In the genomic region with DNA sequence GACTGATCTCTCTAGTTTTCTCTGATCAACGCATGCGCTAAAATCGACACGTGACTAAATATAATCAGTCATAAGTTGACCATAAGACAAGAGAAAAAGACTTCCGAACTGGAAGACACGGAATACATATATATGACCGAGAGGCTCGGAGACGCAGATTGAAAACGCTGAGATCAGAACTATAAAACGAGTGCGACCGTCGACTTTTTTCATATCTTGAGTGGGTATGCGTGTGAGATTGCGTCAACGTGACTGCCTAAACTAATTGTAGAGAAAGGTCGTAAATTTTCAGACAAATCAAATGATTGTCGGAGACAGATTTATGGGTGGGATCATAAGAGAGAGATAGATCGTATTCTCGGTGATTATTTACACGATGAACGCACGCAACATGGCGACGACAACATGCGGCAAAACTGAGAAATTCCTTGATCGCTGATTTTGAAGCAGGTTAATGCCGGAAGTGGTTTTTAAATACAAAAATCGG, we compare ENCODE assay signal across 4 worm cellular contexts.
A peak's percentile ranks its signal among the peaks of the same experiment; 100 is the strongest.
TF ChIP-seq lines count a peak whose summit lies in the region.

No protein-coding gene starts in this region.

TF ChIP-seq in whole organism, L1 larva, 84 proteins besides CTCF, POLR2A, EP300 and RAD21 (continued from another document):
- TF ChIP-seq nhr-71 (tag; optimal IDR thresholded peaks at IDR 0.05; lab: Kevin White, UChicago) (peak; percentile 71), mep-1 (tag; optimal IDR thresholded peaks at IDR 0.05; lab: Kevin White, UChicago) (peak; percentile 32), fkh-10 (GFP tag; optimal IDR thresholded peaks at IDR 0.05; lab: Kevin White, UChicago) (no peak), sptf-1 (tag; optimal IDR thresholded peaks at IDR 0.05; lab: Kevin White, UChicago) (no peak), nhr-47 (tag; optimal IDR thresholded peaks at IDR 0.05; lab: Kevin White, UChicago) (peak; percentile 34), snpc-4 (tag; optimal IDR thresholded peaks at IDR 0.05; lab: Kevin White, UChicago) (no peak), swsn-7 (tag; optimal IDR thresholded peaks at IDR 0.05; lab: Kevin White, UChicago) (no peak), lin-14 (GFP tag; optimal IDR thresholded peaks at IDR 0.05; lab: Kevin White, UChicago) (peak; percentile 28), rnt-1 (tag; optimal IDR thresholded peaks at IDR 0.05; lab: Kevin White, UChicago) (peak; percentile 21), jun-1 (tag; optimal IDR thresholded peaks at IDR 0.05; lab: Kevin White, UChicago) (peak; percentile 4), lsy-2 (tag; optimal IDR thresholded peaks at IDR 0.05; lab: Kevin White, UChicago) (peak in 1 of 2 experiments; percentile 39), nhr-84 (tag; optimal IDR thresholded peaks at IDR 0.05; lab: Kevin White, UChicago) (no peak), ztf-4 (tag; optimal IDR thresholded peaks at IDR 0.05; lab: Kevin White, UChicago) (peak; percentile 64), elt-3 (tag; optimal IDR thresholded peaks at IDR 0.05; lab: Kevin White, UChicago) (peak in 2 of 6 experiments; percentile 36 to 75), nhr-90 (tag; optimal IDR thresholded peaks at IDR 0.05; lab: Kevin White, UChicago; ENCODE audit: poor library complexity) (peak; percentile 43), ama-1 (optimal IDR thresholded peaks at IDR 0.05; lab: Kevin White, UChicago) (peak; percentile 58), skn-1 (tag; optimal IDR thresholded peaks at IDR 0.05; lab: Kevin White, UChicago) (peak; percentile 26), nhr-19 (GFP tag; conservative IDR thresholded peaks at IDR 0.05; lab: Robert Waterston, UW) (peak; percentile 42), mdl-1 (tag; optimal IDR thresholded peaks at IDR 0.05; lab: Kevin White, UChicago) (peak in 1 of 2 experiments; percentile 66), C04F5.9 (tag; optimal IDR thresholded peaks at IDR 0.05; lab: Kevin White, UChicago) (no peak), Y116A8C.19 (tag; optimal IDR thresholded peaks at IDR 0.05; lab: Kevin White, UChicago; ENCODE audit: borderline replicate concordance) (no peak)

TF ChIP-seq in whole organism, L2 larva, 48 proteins besides CTCF, POLR2A, EP300 and RAD21 (continued from another document):
- TF ChIP-seq nhr-237 (tag; optimal IDR thresholded peaks at IDR 0.05; lab: Kevin White, UChicago) (no peak), lsy-2 (tag; optimal IDR thresholded peaks at IDR 0.05; lab: Kevin White, UChicago) (peak in 1 of 2 experiments; percentile 26), F13H6.1 (tag; optimal IDR thresholded peaks at IDR 0.05; lab: Kevin White, UChicago) (no peak), nhr-10 (tag; optimal IDR thresholded peaks at IDR 0.05; lab: Kevin White, UChicago) (no peak), sma-3 (GFP tag; optimal IDR thresholded peaks at IDR 0.05; lab: Kevin White, UChicago) (peak; percentile 61), lin-39 (tag; optimal IDR thresholded peaks at IDR 0.05; lab: Kevin White, UChicago) (no peak), sem-4 (tag; optimal IDR thresholded peaks at IDR 0.05; lab: Kevin White, UChicago) (no peak), egl-27 (tag; optimal IDR thresholded peaks at IDR 0.05; lab: Kevin White, UChicago) (no peak), zag-1 (tag; optimal IDR thresholded peaks at IDR 0.05; lab: Kevin White, UChicago) (no peak), mdl-1 (tag; optimal IDR thresholded peaks at IDR 0.05; lab: Kevin White, UChicago) (peak in 1 of 2 experiments; percentile 28), unc-55 (GFP tag; optimal IDR thresholded peaks at IDR 0.05; lab: Kevin White, UChicago) (no peak), ztf-1 (GFP tag; conservative IDR thresholded peaks at IDR 0.05; lab: Robert Waterston, UW) (no peak), blmp-1 (tag; optimal IDR thresholded peaks at IDR 0.05; lab: Kevin White, UChicago; ENCODE audit: insufficient read depth) (peak; percentile 46), nhr-25 (tag; optimal IDR thresholded peaks at IDR 0.05; lab: Kevin White, UChicago) (peak; percentile 75), skn-1 (tag; optimal IDR thresholded peaks at IDR 0.05; lab: Kevin White, UChicago) (no peak)

TF ChIP-seq in whole organism, L4 larva, 104 proteins besides CTCF, POLR2A, EP300 and RAD21 (continued from another document and continues in another):
- TF ChIP-seq unc-62 (GFP tag; optimal IDR thresholded peaks at IDR 0.05 in 1 of 2; lab: Kevin White, UChicago): no peak
- no peak for TF ChIP-seq unc-62 (tag; optimal IDR thresholded peaks at IDR 0.05; lab: Kevin White, UChicago)
- TF ChIP-seq pha-4 (GFP tag; IDR thresholded peaks at IDR 0.05; lab: Robert Waterston, UW): no peak
- no peak for TF ChIP-seq pha-4 (tag; optimal IDR thresholded peaks at IDR 0.05; lab: Kevin White, UChicago)
- no peak for TF ChIP-seq lin-15B (tag; optimal IDR thresholded peaks at IDR 0.05; lab: Kevin White, UChicago)
- TF ChIP-seq lin-29 (GFP tag; IDR thresholded peaks at IDR 0.05; lab: Robert Waterston, UW): no peak
- peak; percentile 61 for TF ChIP-seq dve-1 (tag; optimal IDR thresholded peaks at IDR 0.05; lab: Kevin White, UChicago; ENCODE audit: insufficient read depth)
- peak; percentile 86 for TF ChIP-seq nhr-48 (tag; optimal IDR thresholded peaks at IDR 0.05; lab: Kevin White, UChicago)
- no peak for TF ChIP-seq nhr-111 (GFP tag; optimal IDR thresholded peaks at IDR 0.05; lab: Kevin White, UChicago)
- no peak for TF ChIP-seq nhr-237 (tag; optimal IDR thresholded peaks at IDR 0.05; lab: Kevin White, UChicago)
- no peak for TF ChIP-seq nhr-10 (tag; optimal IDR thresholded peaks at IDR 0.05; lab: Kevin White, UChicago)
- peak; percentile 81 for TF ChIP-seq hlh-11 (tag; optimal IDR thresholded peaks at IDR 0.05; lab: Kevin White, UChicago)
- TF ChIP-seq vab-7 (GFP tag; IDR thresholded peaks at IDR 0.05; lab: Robert Waterston, UW): no peak
- TF ChIP-seq mep-1 (tag; optimal IDR thresholded peaks at IDR 0.05; lab: Kevin White, UChicago): peak; percentile 63
- peak; percentile 5 for TF ChIP-seq zip-2 (tag; optimal IDR thresholded peaks at IDR 0.05; lab: Kevin White, UChicago)
- TF ChIP-seq tra-1 (GFP tag; IDR thresholded peaks at IDR 0.05; lab: Robert Waterston, UW): 0 out of 2 replicates have a peak, but pooled peaks have one; percentile 6
- TF ChIP-seq Y75B8A.6 (GFP tag; IDR thresholded peaks at IDR 0.05; lab: Robert Waterston, UW): no peak
- no peak for TF ChIP-seq set-16 (GFP tag; IDR thresholded peaks at IDR 0.05; lab: Robert Waterston, UW)
- TF ChIP-seq ZK337.2 (GFP tag; IDR thresholded peaks at IDR 0.05; lab: Robert Waterston, UW): no peak
- TF ChIP-seq Y48G9A.11 (GFP tag; IDR thresholded peaks at IDR 0.05; lab: Robert Waterston, UW): no peak
- TF ChIP-seq ZK546.5 (tag; optimal IDR thresholded peaks at IDR 0.05; lab: Kevin White, UChicago): no peak
- TF ChIP-seq lin-13 (GFP tag; optimal IDR thresholded peaks at IDR 0.05; lab: Kevin White, UChicago): peak; percentile 8
- no peak for TF ChIP-seq nhr-41 (GFP tag; IDR thresholded peaks at IDR 0.05; lab: Robert Waterston, UW)
- TF ChIP-seq dmd-6 (GFP tag; IDR thresholded peaks at IDR 0.05; lab: Robert Waterston, UW): peak; percentile 37; the same call in 1 of the 2 replicates
- TF ChIP-seq mxl-3 (GFP tag; optimal IDR thresholded peaks at IDR 0.05; lab: Kevin White, UChicago): peak; percentile 79
- TF ChIP-seq lin-38 (GFP tag; IDR thresholded peaks at IDR 0.05; lab: Robert Waterston, UW): peak; percentile 30; the same call in 1 of the 2 replicates
- TF ChIP-seq php-3 (GFP tag; IDR thresholded peaks at IDR 0.05; lab: Robert Waterston, UW): peak; percentile 94
- TF ChIP-seq spr-1 (tag; optimal IDR thresholded peaks at IDR 0.05; lab: Kevin White, UChicago): no peak
- peak; percentile 87 for TF ChIP-seq hlh-30 (tag; optimal IDR thresholded peaks at IDR 0.05; lab: Kevin White, UChicago; ENCODE audit: insufficient read depth)
- no peak for TF ChIP-seq pqm-1 (tag; optimal IDR thresholded peaks at IDR 0.05; lab: Kevin White, UChicago)
- TF ChIP-seq ama-1 (optimal IDR thresholded peaks at IDR 0.05; lab: Kevin White, UChicago): peak; percentile 64
- 0 out of 2 replicates have a peak, but pooled peaks have one; percentile 15 for TF ChIP-seq T26A8.4 (GFP tag; IDR thresholded peaks at IDR 0.05; lab: Robert Waterston, UW)
- no peak for TF ChIP-seq tag-97 (GFP tag; IDR thresholded peaks at IDR 0.05; lab: Robert Waterston, UW)
- TF ChIP-seq Y5F2A.4 (GFP tag; optimal IDR thresholded peaks at IDR 0.05; lab: Kevin White, UChicago): no peak
- TF ChIP-seq nhr-6 (tag; optimal IDR thresholded peaks at IDR 0.05; lab: Kevin White, UChicago): peak; percentile 38
- no peak for TF ChIP-seq ceh-62 (tag; optimal IDR thresholded peaks at IDR 0.05; lab: Kevin White, UChicago)
- no peak for TF ChIP-seq daf-8 (GFP tag; IDR thresholded peaks at IDR 0.05; lab: Robert Waterston, UW)
- TF ChIP-seq lin-1 (GFP tag; IDR thresholded peaks at IDR 0.05; lab: Robert Waterston, UW): no peak
- TF ChIP-seq nhr-28 (tag; optimal IDR thresholded peaks at IDR 0.05; lab: Kevin White, UChicago): peak; percentile 75
- peak; percentile 23 to 79 for TF ChIP-seq mdl-1 (tag; optimal IDR thresholded peaks at IDR 0.05; lab: Kevin White, UChicago)
- TF ChIP-seq unc-130 (GFP tag; optimal IDR thresholded peaks at IDR 0.05; lab: Kevin White, UChicago): no peak
- no peak for TF ChIP-seq daf-16 (GFP tag; optimal IDR thresholded peaks at IDR 0.05; lab: Kevin White, UChicago)
- peak; percentile 13 for TF ChIP-seq daf-16 (tag; optimal IDR thresholded peaks at IDR 0.05; lab: Kevin White, UChicago)
- TF ChIP-seq daf-19 (GFP tag; conservative IDR thresholded peaks at IDR 0.05; lab: Robert Waterston, UW): no peak
- peak; percentile 34 for TF ChIP-seq dpl-1 (GFP tag; optimal IDR thresholded peaks at IDR 0.05; lab: Kevin White, UChicago)
- peak; percentile 72 for TF ChIP-seq ceh-20 (GFP tag; IDR thresholded peaks at IDR 0.05; lab: Robert Waterston, UW)
- TF ChIP-seq aha-1 (tag; lab: Kevin White, UChicago): peak; percentile 81
- no peak for TF ChIP-seq Y105C5A.15 (GFP tag; IDR thresholded peaks at IDR 0.05; lab: Robert Waterston, UW)

TF ChIP-seq in whole organism, young adult, 124 proteins besides CTCF, POLR2A, EP300 and RAD21 (continued from another document):
- TF ChIP-seq nfyb-1 (GFP tag; IDR thresholded peaks at IDR 0.05; lab: Robert Waterston, UW): no peak
- no peak for TF ChIP-seq Y67H2A.10 (GFP tag; conservative IDR thresholded peaks at IDR 0.05; lab: Robert Waterston, UW)
- TF ChIP-seq cebp-1 (GFP tag; IDR thresholded peaks at IDR 0.05; lab: Robert Waterston, UW): no peak
- peak; percentile 4 for TF ChIP-seq cebp-1 (tag; optimal IDR thresholded peaks at IDR 0.05; lab: Kevin White, UChicago)
- no peak for TF ChIP-seq fkh-3 (tag; optimal IDR thresholded peaks at IDR 0.05; lab: Kevin White, UChicago)
- TF ChIP-seq pha-4 (tag; optimal IDR thresholded peaks at IDR 0.05; lab: Kevin White, UChicago): no peak
- TF ChIP-seq B0336.3 (GFP tag; IDR thresholded peaks at IDR 0.05; lab: Robert Waterston, UW): no peak
- TF ChIP-seq attf-5 (GFP tag; optimal IDR thresholded peaks at IDR 0.05; lab: Kevin White, UChicago): peak; percentile 47
- no peak for TF ChIP-seq mcd-1 (GFP tag; IDR thresholded peaks at IDR 0.05; lab: Robert Waterston, UW)
- TF ChIP-seq tlf-1 (GFP tag; optimal IDR thresholded peaks at IDR 0.05; lab: Kevin White, UChicago): no peak
- TF ChIP-seq K11D2.4 (GFP tag; IDR thresholded peaks at IDR 0.05; lab: Robert Waterston, UW): no peak
- peak; percentile 21 for TF ChIP-seq ama-1 (optimal IDR thresholded peaks at IDR 0.05; lab: Kevin White, UChicago)
- TF ChIP-seq ama-1 (GFP tag; optimal IDR thresholded peaks at IDR 0.05; lab: Kevin White, UChicago): no peak
- no peak for TF ChIP-seq athp-1 (tag; optimal IDR thresholded peaks at IDR 0.05; lab: Kevin White, UChicago)
- no peak for TF ChIP-seq xnd-1 (tag; optimal IDR thresholded peaks at IDR 0.05; lab: Kevin White, UChicago)
- TF ChIP-seq zim-3 (tag; optimal IDR thresholded peaks at IDR 0.05; lab: Kevin White, UChicago): no peak
- TF ChIP-seq F57A8.1 (GFP tag; optimal IDR thresholded peaks at IDR 0.05; lab: Kevin White, UChicago): no peak
